Worm (Caenorhabditis elegans) whole organism, L3 larva: ENCODE data around the gene F26A1.7.

ENCODE experiments used
- R02D3.7 ChIP-seq: fragments of 150-350 bp; optimal IDR thresholded peaks from 2 replicates; lab custom pipeline; 2014; ENCODE audit warnings: missing biosample characterization, missing genetic modification characterization
- aly-2 ChIP-seq: fragments of 150-350 bp; optimal IDR thresholded peaks from 2 replicates; lab custom pipeline; 2014; ENCODE audit warnings: missing biosample characterization, missing genetic modification characterization
- ceh-28 ChIP-seq: fragments of 150-350 bp; optimal IDR thresholded peaks from 2 replicates; lab custom pipeline; 2014; ENCODE audit warnings: missing biosample characterization, missing genetic modification reagents, missing genetic modification characterization
- ceh-9 ChIP-seq: sonication (generic microtip); optimal IDR thresholded peaks from 2 replicates; lab custom pipeline; 2018; ENCODE audit warnings: missing biosample characterization, missing genetic modification characterization
- daf-12 ChIP-seq: fragments of 150-350 bp; optimal IDR thresholded peaks from 2 replicates; lab custom pipeline; 2014; ENCODE audit warnings: missing biosample characterization, missing genetic modification reagents, missing genetic modification characterization
- egl-27 ChIP-seq: sonication (generic microtip); optimal IDR thresholded peaks from 4 replicates; lab custom pipeline; 2017; ENCODE audit warnings: missing biosample characterization, missing genetic modification reagents, missing genetic modification characterization
- elt-1 ChIP-seq: fragments of 150-350 bp; optimal IDR thresholded peaks from 2 replicates; lab custom pipeline; 2014; ENCODE audit warnings: missing biosample characterization, missing genetic modification characterization
- elt-2 ChIP-seq: sonication (generic microtip); optimal IDR thresholded peaks from 2 replicates; lab custom pipeline; 2016; ENCODE audit warnings: missing genetic modification reagents, mild to moderate bottlenecking, missing genetic modification characterization, missing compliant biosample characterization
- elt-3 ChIP-seq, 3 experiments: fragments of 150-350 bp in 1 of 3; sonication (generic microtip) in 2 of 3; optimal IDR thresholded peaks; 2 replicates in 2 of 3; 4 replicates in 1 of 3; lab custom pipeline; 2014 to 2017; ENCODE audit warnings: missing biosample characterization in 3 of 3, missing genetic modification characterization in 3 of 3
- eor-1 ChIP-seq, 2 experiments: fragments of 150-350 bp; optimal IDR thresholded peaks; 2 replicates each; lab custom pipeline; 2014 to 2018; ENCODE audit warnings: missing biosample characterization in 2 of 2, missing genetic modification characterization in 2 of 2
- fkh-2 ChIP-seq: fragments of 150-350 bp; optimal IDR thresholded peaks from 2 replicates; lab custom pipeline; 2014; ENCODE audit warnings: missing biosample characterization, missing genetic modification reagents, missing genetic modification characterization
- fos-1 ChIP-seq: fragments of 150-350 bp; optimal IDR thresholded peaks from 2 replicates; lab custom pipeline; 2014; ENCODE audit warnings: missing biosample characterization, missing genetic modification characterization
- jun-1 ChIP-seq: fragments of 150-350 bp; optimal IDR thresholded peaks from 2 replicates; lab custom pipeline; 2014; ENCODE audit warnings: missing biosample characterization, missing genetic modification reagents, missing genetic modification characterization
- lin-15B ChIP-seq: fragments of 150-350 bp; optimal IDR thresholded peaks from 2 replicates; lab custom pipeline; 2014; ENCODE audit warnings: missing biosample characterization, missing genetic modification characterization
- lin-39 ChIP-seq: fragments of 150-350 bp; optimal IDR thresholded peaks from 2 replicates; lab custom pipeline; 2018; ENCODE audit warnings: missing biosample characterization, missing genetic modification reagents, missing genetic modification characterization
- lsy-12 ChIP-seq: sonication (generic microtip); optimal IDR thresholded peaks from 2 replicates; lab custom pipeline; 2016; ENCODE audit warnings: mild to moderate bottlenecking, missing genetic modification characterization, missing compliant biosample characterization
- mdl-1 ChIP-seq: fragments of 150-350 bp; optimal IDR thresholded peaks from 2 replicates; lab custom pipeline; 2014; ENCODE audit warnings: missing biosample characterization, missing genetic modification characterization
- mml-1 ChIP-seq: fragments of 150-350 bp; sonication (generic microtip); optimal IDR thresholded peaks from 3 replicates; lab custom pipeline; 2014; ENCODE audit warnings: missing biosample characterization, missing genetic modification characterization
- nfya-1 ChIP-seq: sonication (generic microtip); optimal IDR thresholded peaks from 2 replicates; lab custom pipeline; 2017; ENCODE audit warnings: missing genetic modification characterization, mild to moderate bottlenecking, missing compliant biosample characterization, antibody characterized with exemption, moderate library complexity; ENCODE audit not compliant: insufficient read depth
- nhr-12 ChIP-seq: fragments of 150-350 bp; optimal IDR thresholded peaks from 2 replicates; lab custom pipeline; 2014; ENCODE audit warnings: missing biosample characterization, missing genetic modification characterization
- nhr-23 ChIP-seq: fragments of 150-350 bp; optimal IDR thresholded peaks from 2 replicates; lab custom pipeline; 2014; ENCODE audit warnings: missing biosample characterization, missing genetic modification reagents, missing genetic modification characterization
- nhr-237 ChIP-seq: fragments of 150-350 bp; optimal IDR thresholded peaks from 2 replicates; lab custom pipeline; 2014; ENCODE audit warnings: missing biosample characterization, missing genetic modification characterization
- nhr-25 ChIP-seq: sonication (generic microtip); optimal IDR thresholded peaks from 2 replicates; lab custom pipeline; 2017; ENCODE audit warnings: missing biosample characterization, missing genetic modification characterization
- nhr-28 ChIP-seq: fragments of 150-350 bp; optimal IDR thresholded peaks from 2 replicates; lab custom pipeline; 2014; ENCODE audit warnings: missing biosample characterization, missing genetic modification characterization
- nhr-43 ChIP-seq: sonication (generic microtip); optimal IDR thresholded peaks from 2 replicates; lab custom pipeline; 2016; ENCODE audit warnings: mild to moderate bottlenecking, missing genetic modification characterization, missing compliant biosample characterization; ENCODE audit not compliant: poor library complexity, severe bottlenecking
- nhr-76 ChIP-seq: fragments of 150-350 bp; sonication (generic microtip); optimal IDR thresholded peaks from 5 replicates; lab custom pipeline; 2014; ENCODE audit warnings: missing biosample characterization, missing genetic modification characterization
- pqm-1 ChIP-seq: fragments of 150-350 bp; optimal IDR thresholded peaks from 2 replicates; lab custom pipeline; 2017; ENCODE audit warnings: missing biosample characterization, missing genetic modification characterization, inconsistent platforms
- sea-2 ChIP-seq: fragments of 150-350 bp; sonication (generic microtip); optimal IDR thresholded peaks from 4 replicates; lab custom pipeline; 2014; ENCODE audit warnings: missing biosample characterization, missing genetic modification reagents, missing genetic modification characterization
- skn-1 ChIP-seq: fragments of 150-350 bp; optimal IDR thresholded peaks from 2 replicates; lab custom pipeline; 2014; ENCODE audit warnings: missing biosample characterization, missing genetic modification characterization
- snpc-4 ChIP-seq: fragments of 150-350 bp; optimal IDR thresholded peaks from 2 replicates; lab custom pipeline; 2014; ENCODE audit warnings: missing biosample characterization, missing genetic modification characterization
- tbx-2 ChIP-seq: sonication (generic microtip); optimal IDR thresholded peaks from 2 replicates; lab custom pipeline; 2016; ENCODE audit warnings: mild to moderate bottlenecking, missing genetic modification characterization, missing compliant biosample characterization
- unc-39 ChIP-seq: sonication (generic microtip); optimal IDR thresholded peaks from 4 replicates; lab custom pipeline; 2017; ENCODE audit warnings: missing biosample characterization, missing genetic modification characterization
- unc-62 ChIP-seq: fragments of 150-350 bp; sonication (generic microtip); optimal IDR thresholded peaks from 4 replicates; lab custom pipeline; 2014; ENCODE audit warnings: missing biosample characterization, missing genetic modification reagents, missing genetic modification characterization
- zag-1 ChIP-seq: fragments of 150-350 bp; optimal IDR thresholded peaks from 2 replicates; lab custom pipeline; 2014; ENCODE audit warnings: missing biosample characterization, missing genetic modification characterization
- ztf-11 ChIP-seq: fragments of 150-350 bp; optimal IDR thresholded peaks from 2 replicates; lab custom pipeline; 2014; ENCODE audit warnings: missing biosample characterization, missing genetic modification characterization
- ztf-4 ChIP-seq: fragments of 150-350 bp; optimal IDR thresholded peaks from 2 replicates; lab custom pipeline; 2014; ENCODE audit warnings: missing biosample characterization, missing genetic modification characterization

The F26A1.7 gene

ce11 chrIII:4830207-4830606, 10.5 kb upstream of the F26A1.7 start, which contains the start of gene nspd-9:
nspd-9 (minus strand) TSS chrIII:4830307.
- TF ChIP-seq egl-27 (tag; lab: Kevin White, UChicago): no peak
- TF ChIP-seq nhr-25: no peak
- no peak for TF ChIP-seq tbx-2
- no peak for TF ChIP-seq ceh-9 (tag; lab: Kevin White, UChicago)
- TF ChIP-seq ztf-4 (tag; lab: Kevin White, UChicago): no peak
- TF ChIP-seq lin-39 (tag; lab: Kevin White, UChicago): no peak
- no peak for TF ChIP-seq fos-1 (tag; lab: Kevin White, UChicago)
- no peak for TF ChIP-seq skn-1
- TF ChIP-seq nfya-1 (tag; lab: Kevin White, UChicago): no peak

- no peak for TF ChIP-seq ztf-11 (tag; lab: Kevin White, UChicago)
- no peak for TF ChIP-seq nhr-23 (tag; lab: Kevin White, UChicago)
- no peak for TF ChIP-seq nhr-28
- TF ChIP-seq jun-1 (tag; lab: Kevin White, UChicago): no peak
- TF ChIP-seq elt-3 (tag; optimal IDR thresholded peaks at IDR 0.05; lab: Kevin White, UChicago): no peak
- no peak for TF ChIP-seq nfya-1 (tag; lab: Kevin White, UChicago)
- no peak for TF ChIP-seq tbx-2
- no peak for TF ChIP-seq elt-2 (tag; lab: Kevin White, UChicago)
- no peak for TF ChIP-seq pqm-1 (tag; lab: Kevin White, UChicago)
- TF ChIP-seq nhr-76: no peak
- no peak for TF ChIP-seq zag-1
- TF ChIP-seq nhr-25: no peak
- TF ChIP-seq daf-12: no peak
- TF ChIP-seq nhr-237 (tag; lab: Kevin White, UChicago): no peak
- TF ChIP-seq mdl-1: no peak
- TF ChIP-seq egl-27 (tag; lab: Kevin White, UChicago): no peak
- no peak for TF ChIP-seq skn-1
- TF ChIP-seq unc-62: no peak
- no peak for TF ChIP-seq sea-2 (GFP tag; lab: Kevin White, UChicago)
- no peak for TF ChIP-seq mml-1
- TF ChIP-seq, all 47 proteins: peak for 0
Measured at ce11 chrIII:4829440-4829839, 9.7 kb upstream of the F26A1.7 start, which contains the start of gene F26A1.9. F26A1.9 (minus strand) TSS chrIII:4829540.

ce11 chrIII:4826606-4827005, 6.9 kb upstream of the F26A1.7 start, which contains the start of gene F26A1.3:
F26A1.3 (plus strand) TSS chrIII:4826906.
- TF ChIP-seq ceh-28 (tag; lab: Kevin White, UChicago): no peak
- no peak for TF ChIP-seq nhr-43 (tag; lab: Kevin White, UChicago)
- no peak for TF ChIP-seq nhr-12 (tag; lab: Kevin White, UChicago)
- no peak for TF ChIP-seq eor-1 (tag; optimal IDR thresholded peaks at IDR 0.05; lab: Kevin White, UChicago)
- TF ChIP-seq sea-2 (GFP tag; lab: Kevin White, UChicago): no peak
- no peak for TF ChIP-seq unc-39 (tag; lab: Kevin White, UChicago)
- no peak for TF ChIP-seq elt-3 (tag; optimal IDR thresholded peaks at IDR 0.05; lab: Kevin White, UChicago)
- TF ChIP-seq mdl-1: no peak
- no peak for TF ChIP-seq ceh-9 (tag; lab: Kevin White, UChicago)
- TF ChIP-seq elt-1 (tag; lab: Kevin White, UChicago): no peak
- TF ChIP-seq zag-1: no peak
- no peak for TF ChIP-seq fkh-2 (tag; lab: Kevin White, UChicago)
- no peak for TF ChIP-seq nfya-1 (tag; lab: Kevin White, UChicago)
- no peak for TF ChIP-seq R02D3.7 (tag; lab: Kevin White, UChicago)
- no peak for TF ChIP-seq daf-12
- no peak for TF ChIP-seq pqm-1 (tag; lab: Kevin White, UChicago)
- no peak for TF ChIP-seq fos-1 (tag; lab: Kevin White, UChicago)

- TF ChIP-seq elt-1 (tag; lab: Kevin White, UChicago) (no peak), eor-1 (tag; optimal IDR thresholded peaks at IDR 0.05; lab: Kevin White, UChicago) (no peak), fkh-2 (tag; lab: Kevin White, UChicago) (no peak), elt-3 (tag; optimal IDR thresholded peaks at IDR 0.05; lab: Kevin White, UChicago) (no peak), aly-2 (tag; lab: Kevin White, UChicago) (no peak), ztf-11 (tag; lab: Kevin White, UChicago) (no peak), nhr-43 (tag; lab: Kevin White, UChicago) (no peak), lsy-12 (tag; lab: Kevin White, UChicago) (no peak), skn-1 (no peak), snpc-4 (tag; lab: Kevin White, UChicago) (no peak), lin-15B (no peak), nhr-23 (tag; lab: Kevin White, UChicago) (no peak), lin-39 (tag; lab: Kevin White, UChicago) (no peak)
Measured at ce11 chrIII:4822140-4822539, 2.4 kb upstream of the F26A1.7 start, which contains the start of gene F26A1.8. F26A1.8 (minus strand) TSS chrIII:4822240.
